Fruit fly (Drosophila melanogaster) whole organism, embryonic: ENCODE results near the gene Baldspot.

Experiments
- Bdp1 ChIP-seq: fragments of 200-800 bp; sonication (Bioruptor generic); optimal IDR thresholded peaks from 3 replicates; lab custom pipeline; 2016; ENCODE audit warnings: missing biosample characterization, missing genetic modification characterization
- CG10147 ChIP-seq: fragments of 200-800 bp; sonication (Bioruptor generic); optimal IDR thresholded peaks from 2 replicates; lab custom pipeline; 2019; ENCODE audit warnings: missing biosample characterization, mild to moderate bottlenecking, missing genetic modification characterization, moderate library complexity
- CG10565 ChIP-seq: fragments of 200-800 bp; sonication (Bioruptor generic); optimal IDR thresholded peaks from 3 replicates; lab custom pipeline; 2016; ENCODE audit warnings: missing biosample characterization, mild to moderate bottlenecking, missing genetic modification characterization
- CG10654 ChIP-seq: fragments of 200-800 bp; sonication (Bioruptor generic); optimal IDR thresholded peaks from 2 replicates; lab custom pipeline; 2016; ENCODE audit warnings: missing biosample characterization, missing genetic modification characterization
- CG12769 ChIP-seq: fragments of 200-800 bp; sonication (Bioruptor generic); optimal IDR thresholded peaks from 2 replicates; lab custom pipeline; 2019; ENCODE audit warnings: missing biosample characterization, mild to moderate bottlenecking, missing genetic modification characterization, moderate library complexity
- CG13624 ChIP-seq: fragments of 200-800 bp; sonication (Bioruptor generic); optimal IDR thresholded peaks from 2 replicates; lab custom pipeline; 2016; ENCODE audit warnings: missing biosample characterization, missing genetic modification characterization
- CG17186 ChIP-seq: fragments of 200-800 bp; sonication (Bioruptor generic); optimal IDR thresholded peaks from 3 replicates; lab custom pipeline; 2017; ENCODE audit warnings: missing biosample characterization, missing genetic modification reagents, missing genetic modification characterization
- CG17359 ChIP-seq: fragments of 200-800 bp; sonication (Bioruptor generic); optimal IDR thresholded peaks from 3 replicates; lab custom pipeline; 2018; ENCODE audit warnings: missing biosample characterization, mild to moderate bottlenecking, missing genetic modification characterization, moderate library complexity
- CG17361 ChIP-seq: fragments of 200-800 bp; sonication (Bioruptor generic); IDR thresholded peaks from 3 replicates; pipeline ENCODE4 v1.3.6; 2022; ENCODE audit warnings: missing biosample characterization, missing genetic modification characterization
- CG18262 ChIP-seq: fragments of 200-800 bp; optimal IDR thresholded peaks from 3 replicates; lab custom pipeline; 2019; ENCODE audit warnings: missing biosample characterization, mild to moderate bottlenecking, missing genetic modification characterization, moderate library complexity
- CG30403 ChIP-seq: fragments of 200-800 bp; sonication (Bioruptor generic); optimal IDR thresholded peaks from 3 replicates; lab custom pipeline; 2016; ENCODE audit warnings: missing biosample characterization, missing genetic modification characterization
- CG3163 ChIP-seq: fragments of 200-800 bp; sonication (Bioruptor generic); optimal IDR thresholded peaks from 3 replicates; lab custom pipeline; 2016; ENCODE audit warnings: missing biosample characterization, missing genetic modification characterization
- CG32772 ChIP-seq: fragments of 200-800 bp; sonication (Bioruptor generic); IDR thresholded peaks from 2 replicates; pipeline ENCODE4 v1.3.6; 2022; ENCODE audit warnings: missing biosample characterization, missing genetic modification characterization
- CG4328 ChIP-seq: fragments of 200-800 bp; sonication (Bioruptor generic); optimal IDR thresholded peaks from 3 replicates; lab custom pipeline; 2017; ENCODE audit warnings: missing biosample characterization, missing genetic modification reagents, missing genetic modification characterization
- CG4360 ChIP-seq: fragments of 200-800 bp; sonication (Bioruptor generic); IDR thresholded peaks from 2 replicates; pipeline ENCODE4 v1.3.6; 2022; ENCODE audit warnings: missing biosample characterization, missing genetic modification characterization
- CG4820 ChIP-seq: fragments of 200-800 bp; sonication (Bioruptor generic); optimal IDR thresholded peaks from 3 replicates; lab custom pipeline; 2016; ENCODE audit warnings: missing biosample characterization, missing genetic modification characterization
- CG7839 ChIP-seq: fragments of 200-800 bp; sonication (Bioruptor generic); optimal IDR thresholded peaks from 3 replicates; lab custom pipeline; 2018; ENCODE audit warnings: missing biosample characterization, mild to moderate bottlenecking, missing genetic modification characterization, moderate library complexity
- CG8290 ChIP-seq, 3 experiments: fragments of 200-800 bp; sonication (Bioruptor generic); optimal IDR thresholded peaks; 2 replicates each; lab custom pipeline; 2016 to 2019; ENCODE audit warnings: missing biosample characterization in 3 of 3, missing genetic modification characterization in 3 of 3, mild to moderate bottlenecking in 2 of 3, moderate library complexity in 1 of 3
- CG8359 ChIP-seq: fragments of 200-800 bp; sonication (Bioruptor generic); optimal IDR thresholded peaks from 2 replicates; lab custom pipeline; 2017; ENCODE audit warnings: missing biosample characterization, mild to moderate bottlenecking, missing genetic modification characterization, borderline replicate concordance
- CG9932 ChIP-seq: fragments of 200-800 bp; sonication (Bioruptor generic); IDR thresholded peaks from 2 replicates; pipeline ENCODE4 v1.3.6; 2022; ENCODE audit warnings: missing biosample characterization, missing genetic modification characterization
- Dek ChIP-seq: fragments of 200-800 bp; sonication (Bioruptor generic); optimal IDR thresholded peaks from 3 replicates; lab custom pipeline; 2019; ENCODE audit warnings: missing biosample characterization, mild to moderate bottlenecking, missing genetic modification characterization, moderate library complexity
- GATAe ChIP-seq: fragments of 200-800 bp; sonication (Bioruptor generic); conservative IDR thresholded peaks from 2 replicates; pipeline ENCODE4 v1.3.6; 2022; ENCODE audit warnings: missing biosample characterization, missing genetic modification characterization
- HLH4C ChIP-seq: fragments of 200-800 bp; sonication (Bioruptor generic); IDR thresholded peaks from 3 replicates; pipeline ENCODE4 v1.3.6; 2022; ENCODE audit warnings: missing biosample characterization, missing genetic modification characterization; ENCODE audit not compliant: partially characterized antibody
- Myb ChIP-seq: fragments of 200-800 bp; sonication (Bioruptor generic); optimal IDR thresholded peaks from 2 replicates; lab custom pipeline; 2016; ENCODE audit warnings: missing biosample characterization, missing genetic modification characterization
- Opbp ChIP-seq: fragments of 200-800 bp; sonication (Bioruptor generic); IDR thresholded peaks from 3 replicates; pipeline ENCODE4 v1.3.6; 2022; ENCODE audit warnings: missing biosample characterization, missing genetic modification characterization; ENCODE audit not compliant: partially characterized antibody
- PHDP ChIP-seq: fragments of 200-800 bp; sonication (Bioruptor generic); optimal IDR thresholded peaks from 3 replicates; lab custom pipeline; 2018; ENCODE audit warnings: missing biosample characterization, mild to moderate bottlenecking, missing genetic modification characterization, moderate library complexity
- Rfx ChIP-seq: fragments of 200-800 bp; sonication (Bioruptor generic); IDR thresholded peaks from 2 replicates; pipeline ENCODE4 v1.3.6; 2022; ENCODE audit warnings: missing biosample characterization, missing genetic modification characterization
- Rx ChIP-seq: fragments of 200-800 bp; sonication (Bioruptor generic); IDR thresholded peaks from 2 replicates; pipeline ENCODE4 v1.3.6; 2022; ENCODE audit warnings: missing biosample characterization, missing genetic modification characterization
- Scr ChIP-seq: fragments of 200-800 bp; sonication (Bioruptor generic); IDR thresholded peaks from 2 replicates; pipeline ENCODE4 v1.3.6; 2022; ENCODE audit warnings: missing biosample characterization, missing genetic modification characterization; ENCODE audit not compliant: partially characterized antibody
- Vsx1 ChIP-seq: fragments of 200-800 bp; sonication (Bioruptor generic); optimal IDR thresholded peaks from 2 replicates; lab custom pipeline; 2017; ENCODE audit warnings: missing biosample characterization, mild to moderate bottlenecking, missing genetic modification characterization, missing genetic modification reagents
- aop ChIP-seq: fragments of 200-800 bp; sonication (Bioruptor generic); IDR thresholded peaks from 2 replicates; pipeline ENCODE4 v1.3.6; 2022; ENCODE audit warnings: missing biosample characterization, missing genetic modification characterization
- btn ChIP-seq: fragments of 200-800 bp; sonication (Bioruptor generic); optimal IDR thresholded peaks from 2 replicates; lab custom pipeline; 2016; ENCODE audit warnings: missing biosample characterization, missing genetic modification characterization
- caup ChIP-seq: fragments of 200-800 bp; sonication (Bioruptor generic); optimal IDR thresholded peaks from 3 replicates; lab custom pipeline; 2017; ENCODE audit warnings: missing biosample characterization, mild to moderate bottlenecking, missing genetic modification characterization, moderate library complexity; ENCODE audit not compliant: severe bottlenecking
- ci ChIP-seq: fragments of 200-800 bp; sonication (Bioruptor generic); IDR thresholded peaks from 3 replicates; pipeline ENCODE4 v1.3.6; 2022; ENCODE audit warnings: missing biosample characterization, missing genetic modification characterization
- dati ChIP-seq: fragments of 200-800 bp; sonication (Bioruptor generic); IDR thresholded peaks from 2 replicates; pipeline ENCODE4 v1.3.6; 2022; ENCODE audit warnings: missing biosample characterization, missing genetic modification characterization
- ems ChIP-seq: fragments of 200-800 bp; sonication (Bioruptor generic); optimal IDR thresholded peaks from 3 replicates; lab custom pipeline; 2016; ENCODE audit warnings: missing biosample characterization, missing genetic modification characterization
- fu2 ChIP-seq: fragments of 200-800 bp; sonication (Bioruptor generic); optimal IDR thresholded peaks from 2 replicates; lab custom pipeline; 2016; ENCODE audit warnings: missing biosample characterization, missing genetic modification characterization
- ham ChIP-seq: fragments of 200-800 bp; sonication (Bioruptor generic); IDR thresholded peaks from 2 replicates; pipeline ENCODE4 v1.3.6; 2022; ENCODE audit warnings: missing biosample characterization, missing genetic modification characterization
- hb ChIP-seq: fragments of 200-800 bp; sonication (Bioruptor generic); IDR thresholded peaks from 3 replicates; pipeline ENCODE4 v1.3.6; 2022; ENCODE audit warnings: missing biosample characterization, missing genetic modification characterization; ENCODE audit not compliant: partially characterized antibody
- ken ChIP-seq: fragments of 200-800 bp; sonication (Bioruptor generic); IDR thresholded peaks from 3 replicates; pipeline ENCODE4 v1.3.6; 2022; ENCODE audit warnings: missing biosample characterization, missing genetic modification characterization
- maf-S ChIP-seq: fragments of 200-800 bp; sonication (Bioruptor generic); optimal IDR thresholded peaks from 2 replicates; lab custom pipeline; 2016; ENCODE audit warnings: missing biosample characterization, missing genetic modification characterization
- nom ChIP-seq: fragments of 200-800 bp; sonication (Bioruptor generic); optimal IDR thresholded peaks from 2 replicates; lab custom pipeline; 2017; ENCODE audit warnings: missing biosample characterization, missing genetic modification characterization, mild to moderate bottlenecking, moderate library complexity, missing genetic modification reagents
- sob ChIP-seq: fragments of 200-800 bp; sonication (Bioruptor generic); IDR thresholded peaks from 2 replicates; pipeline ENCODE4 v1.3.6; 2022; ENCODE audit warnings: missing biosample characterization, missing genetic modification characterization
- ssp ChIP-seq: fragments of 200-800 bp; sonication (Bioruptor generic); IDR thresholded peaks from 2 replicates; pipeline ENCODE4 v1.3.6; 2022; ENCODE audit warnings: missing biosample characterization, missing genetic modification characterization
- tll ChIP-seq, 2 experiments: fragments of 200-800 bp in 1 of 2; fragments of >200 bp in 1 of 2; sonication (Bioruptor generic) in 1 of 2; optimal IDR thresholded peaks; 2 replicates each; lab custom pipeline; 2017 to 2019; ENCODE audit warnings: missing biosample characterization in 2 of 2, missing genetic modification characterization in 2 of 2, mild to moderate bottlenecking in 1 of 2, moderate library complexity in 1 of 2
- zfh2 ChIP-seq: fragments of 200-800 bp; sonication (Bioruptor generic); optimal IDR thresholded peaks from 2 replicates; lab custom pipeline; 2016; ENCODE audit warnings: missing biosample characterization, missing genetic modification characterization

Gene Baldspot

dm6 chr3L:16661167-16662109, at the start of gene Baldspot:
Gene Baldspot, minus strand, starts transcription at chr3L:16661615.
- TF ChIP-seq Rx, result peak; percentile 54
- TF ChIP-seq CG9932 (GFP tag; lab: Robert Waterston, UW), result peak; percentile 67
- TF ChIP-seq Rfx (GFP tag; lab: Robert Waterston, UW), result peak; percentile 69
- TF ChIP-seq CG17359 (tag; lab: Kevin White, UChicago), result peak; percentile 72
- peak; percentile 27 for TF ChIP-seq maf-S (GFP tag; lab: Kevin White, UChicago)
- no peak for TF ChIP-seq ham
- TF ChIP-seq CG4360 (GFP tag; lab: Robert Waterston, UW), result no peak
- peak; percentile 84 for TF ChIP-seq Opbp (GFP tag; lab: Robert Waterston, UW)
- TF ChIP-seq CG4820 (GFP tag; lab: Kevin White, UChicago), result peak; percentile 77
- peak; percentile 32 for TF ChIP-seq PHDP (tag; lab: Kevin White, UChicago)
- TF ChIP-seq zfh2 (GFP tag; lab: Kevin White, UChicago), result peak; percentile 73
- TF ChIP-seq CG32772 (GFP tag; lab: Robert Waterston, UW), result peak; percentile 41; the same call in 1 of the 2 replicates
- peak; percentile 60 for TF ChIP-seq CG3163 (GFP tag; lab: Kevin White, UChicago)
- TF ChIP-seq fu2, result peak; percentile 12
- TF ChIP-seq ssp, result 0 out of 2 replicates have a peak, but pooled peaks have one; percentile 24
- TF ChIP-seq CG8359, result peak; percentile 71
- peak; percentile 51 for TF ChIP-seq sob (GFP tag; lab: Robert Waterston, UW)
- TF ChIP-seq ken (GFP tag; lab: Robert Waterston, UW), result 0 out of 3 replicates have a peak, but pooled peaks have one; percentile 45
- TF ChIP-seq CG12769 (tag; lab: Kevin White, UChicago), result peak; percentile 70
- peak; percentile 80 for TF ChIP-seq CG10147 (GFP tag; lab: Kevin White, UChicago)
- TF ChIP-seq Scr (GFP tag; lab: Robert Waterston, UW), result peak; percentile 63
- peak; percentile 10; the same call in 1 of the 2 replicates for TF ChIP-seq GATAe (GFP tag; lab: Robert Waterston, UW)
- peak; percentile 86 for TF ChIP-seq ci
- TF ChIP-seq nom, result peak; percentile 67
- TF ChIP-seq CG30403 (GFP tag; lab: Kevin White, UChicago), result peak; percentile 82
- peak; percentile 70 for TF ChIP-seq btn
- no peak for TF ChIP-seq dati (GFP tag; lab: Robert Waterston, UW)
- peak; percentile 83 for TF ChIP-seq CG17186
- TF ChIP-seq Vsx1 (GFP tag; lab: Kevin White, UChicago), result peak; percentile 81
- TF ChIP-seq ems (GFP tag; lab: Kevin White, UChicago), result peak; percentile 65
- peak; percentile 92 for TF ChIP-seq CG17361 (GFP tag; lab: Robert Waterston, UW)
- TF ChIP-seq CG7839, result peak; percentile 88
- TF ChIP-seq CG8290 (GFP tag; optimal IDR thresholded peaks at IDR 0.05; lab: Kevin White, UChicago), result peak; percentile 74
- TF ChIP-seq CG8290 (tag; optimal IDR thresholded peaks at IDR 0.05; lab: Kevin White, UChicago), result peak in 1 of 2 experiments; percentile 92
- TF ChIP-seq caup, result peak; percentile 62
- peak; percentile 56 for TF ChIP-seq HLH4C (GFP tag; lab: Robert Waterston, UW)
- TF ChIP-seq Dek (tag; lab: Kevin White, UChicago), result peak; percentile 31
- TF ChIP-seq tll (GFP tag; optimal IDR thresholded peaks at IDR 0.05; lab: Kevin White, UChicago), result peak in 1 of 2 experiments; percentile 46
- peak; percentile 67 for TF ChIP-seq CG13624 (GFP tag; lab: Kevin White, UChicago)
- no peak for TF ChIP-seq aop (GFP tag; lab: Robert Waterston, UW)
- TF ChIP-seq Bdp1 (GFP tag; lab: Kevin White, UChicago), result peak; percentile 59
- peak; percentile 80 for TF ChIP-seq CG18262 (tag; lab: Kevin White, UChicago)
- TF ChIP-seq Myb (GFP tag; lab: Kevin White, UChicago), result peak; percentile 83
- peak; percentile 72; the same call in 2 of the 3 replicates for TF ChIP-seq hb (GFP tag; lab: Robert Waterston, UW)
- TF ChIP-seq CG10654 (GFP tag; lab: Kevin White, UChicago), result peak; percentile 78
- TF ChIP-seq CG10565, result peak; percentile 78
- TF ChIP-seq CG4328 (GFP tag; lab: Kevin White, UChicago), result peak; percentile 86
